Fruit fly (Drosophila melanogaster) whole organism, wandering third instar larva: ENCODE results near the gene Alp9.

Experiments
- Dfd ChIP-seq: fragments of >200 bp; optimal IDR thresholded peaks from 2 replicates; lab custom pipeline; 2017; ENCODE audit warnings: missing biosample characterization, missing genetic modification characterization
- Jra ChIP-seq: sonication (Bioruptor generic); optimal IDR thresholded peaks from 2 replicates; lab custom pipeline; 2016; ENCODE audit warnings: missing biosample characterization, missing genetic modification characterization
- Myc ChIP-seq: fragments of >200 bp; optimal IDR thresholded peaks from 2 replicates; lab custom pipeline; 2017
- OdsH ChIP-seq: fragments of 200-800 bp; sonication (Bioruptor generic); optimal IDR thresholded peaks from 2 replicates; lab custom pipeline; 2016; ENCODE audit warnings: missing biosample characterization, mild to moderate bottlenecking, missing genetic modification characterization
- jim ChIP-seq: fragments of 175-275, 200-325 bp; sonication (Bioruptor generic); optimal IDR thresholded peaks from 2 replicates; lab custom pipeline; 2016; ENCODE audit warnings: missing biosample characterization, mild to moderate bottlenecking, missing genetic modification characterization
- psq ChIP-seq: fragments of 200-800 bp; sonication (Bioruptor generic); optimal IDR thresholded peaks from 3 replicates; lab custom pipeline; 2017; ENCODE audit warnings: missing biosample characterization, mild to moderate bottlenecking, missing genetic modification characterization, moderate library complexity
- tai ChIP-seq: sonication (Bioruptor generic); optimal IDR thresholded peaks from 2 replicates; lab custom pipeline; 2016; ENCODE audit warnings: missing biosample characterization, missing genetic modification characterization
- usp ChIP-seq: fragments of >200 bp; optimal IDR thresholded peaks from 2 replicates; lab custom pipeline; 2017; ENCODE audit warnings: missing biosample characterization, missing genetic modification characterization

- TF ChIP-seq Dfd (GFP tag; lab: Kevin White, UChicago) (no peak), tai (GFP tag; lab: Kevin White, UChicago) (peak; percentile 63), Myc (lab: Kevin White, UChicago) (no peak), OdsH (GFP tag; lab: Kevin White, UChicago) (peak; percentile 72), Jra (GFP tag; lab: Kevin White, UChicago) (peak; percentile 71), usp (GFP tag; lab: Kevin White, UChicago) (no peak), jim (GFP tag; lab: Kevin White, UChicago) (no peak), psq (GFP tag; lab: Kevin White, UChicago) (no peak)
Measured at dm6 chr3L:5633247-5634187, 38.2 kb downstream of the Alp9 start.
